Worm (Caenorhabditis elegans) whole organism, young adult: ENCODE data around the gene pmp-1.

Experiments used
- chd-7 ChIP-seq: sonication (generic microtip); optimal IDR thresholded peaks from 2 replicates; lab custom pipeline; 2016; ENCODE audit warnings: mild to moderate bottlenecking, missing genetic modification characterization, moderate library complexity, missing compliant biosample characterization
- hlh-12 ChIP-seq: sonication (generic microtip); optimal IDR thresholded peaks from 2 replicates; lab custom pipeline; 2016; ENCODE audit warnings: missing genetic modification characterization, missing compliant biosample characterization
- pha-4 ChIP-seq: fragments of 150-350 bp; sonication (generic microtip); optimal IDR thresholded peaks from 2 replicates; lab custom pipeline; 2014; ENCODE audit warnings: missing biosample characterization, missing genetic modification reagents, missing genetic modification characterization

DNA sequence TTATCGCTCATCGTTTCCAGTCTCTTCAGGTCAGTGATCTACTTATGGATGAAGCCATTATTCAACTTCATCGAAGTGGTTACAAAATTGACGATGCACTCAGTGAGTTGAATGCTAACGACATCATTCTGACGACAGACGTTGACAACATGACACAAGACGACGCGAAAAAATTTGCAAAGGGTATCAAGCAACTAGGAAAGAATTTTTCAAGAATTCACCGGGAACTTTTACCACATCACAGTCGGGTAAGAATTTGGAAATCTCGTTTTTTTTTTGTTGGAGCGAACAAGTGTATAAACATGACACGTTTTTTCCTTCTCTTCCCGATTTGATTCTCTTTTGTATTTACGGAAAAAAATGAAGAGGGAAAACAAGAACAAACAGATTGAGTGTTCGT is 42.9 kb downstream of the pmp-1 start:
- TF ChIP-seq pha-4 (tag; lab: Kevin White, UChicago) (no peak), hlh-12 (tag; lab: Kevin White, UChicago) (no peak), chd-7 (tag; lab: Kevin White, UChicago) (no peak)
